Worm (Caenorhabditis elegans): Measurements from ENCODE around the gene clec-204.

DNA sequence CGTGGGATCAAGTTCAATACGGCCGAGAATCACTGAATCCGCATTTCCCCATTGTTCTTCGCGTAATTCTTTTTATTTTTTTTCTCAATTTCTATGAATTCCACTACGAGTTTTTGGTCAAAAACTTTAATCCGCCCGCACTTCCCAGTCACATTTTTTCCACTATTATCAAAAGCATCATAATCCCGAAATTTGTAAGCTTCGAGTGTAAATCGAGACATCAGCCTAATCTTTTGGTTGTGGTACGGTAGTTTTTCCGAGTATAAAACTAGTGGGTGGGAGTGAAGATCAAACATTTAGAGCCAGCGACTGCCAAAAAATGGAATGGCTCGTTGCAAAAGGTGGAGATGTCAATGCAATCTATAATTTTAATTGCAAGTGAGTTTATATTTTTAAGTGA is 50.2 kb downstream of the clec-204 start, which contains the start of gene srt-42:
- TF ChIP-seq Y67H2A.10 (GFP tag; conservative IDR thresholded peaks at IDR 0.05) (no peak), F57C9.4 (tag; optimal IDR thresholded peaks at IDR 0.05) (no peak), ceh-40 (GFP tag; IDR thresholded peaks at IDR 0.05) (no peak), hsf-1 (GFP tag; IDR thresholded peaks at IDR 0.05) (no peak), hmg-20 (GFP tag; IDR thresholded peaks at IDR 0.05) (no peak)
